Worm (Caenorhabditis elegans) whole organism, late embryonic: ENCODE data around the gene amph-1.

ENCODE experiments used
- C38D4.7 ChIP-seq: fragments of 200-800 bp; sonication (Bioruptor generic); optimal IDR thresholded peaks from 2 replicates; lab custom pipeline; 2018; ENCODE audit warnings: mild to moderate bottlenecking, missing genetic modification characterization, moderate library complexity, missing compliant biosample characterization
- K02D7.2 ChIP-seq: sonication (generic microtip); optimal IDR thresholded peaks from 2 replicates; lab custom pipeline; 2017; ENCODE audit warnings: mild to moderate bottlenecking, missing genetic modification characterization, missing compliant biosample characterization
- T23F11.4 ChIP-seq: fragments of 200-800 bp; sonication (Bioruptor generic); optimal IDR thresholded peaks from 2 replicates; lab custom pipeline; 2018; ENCODE audit warnings: mild to moderate bottlenecking, missing genetic modification characterization, missing compliant biosample characterization
- Y22D7AL.16 ChIP-seq: sonication (generic microtip); optimal IDR thresholded peaks from 2 replicates; lab custom pipeline; 2016; ENCODE audit warnings: missing genetic modification characterization, missing compliant biosample characterization
- ahr-1 ChIP-seq: sonication (generic microtip); optimal IDR thresholded peaks from 2 replicates; lab custom pipeline; 2016; ENCODE audit warnings: missing genetic modification characterization, missing compliant biosample characterization
- ceh-18 ChIP-seq: sonication (generic microtip); optimal IDR thresholded peaks from 2 replicates; lab custom pipeline; 2016; ENCODE audit warnings: missing genetic modification characterization, missing compliant biosample characterization
- ceh-19 ChIP-seq: fragments of 200-800 bp; sonication (Bioruptor generic); optimal IDR thresholded peaks from 2 replicates; lab custom pipeline; 2018; ENCODE audit warnings: mild to moderate bottlenecking, missing genetic modification characterization, missing compliant biosample characterization
- ceh-24 ChIP-seq: sonication (generic microtip); optimal IDR thresholded peaks from 2 replicates; lab custom pipeline; 2016; ENCODE audit warnings: mild to moderate bottlenecking, missing genetic modification characterization, missing compliant biosample characterization
- ceh-31 ChIP-seq: sonication (generic microtip); optimal IDR thresholded peaks from 2 replicates; lab custom pipeline; 2016; ENCODE audit warnings: missing genetic modification characterization, missing compliant biosample characterization
- ceh-34 ChIP-seq: sonication (generic microtip); optimal IDR thresholded peaks from 2 replicates; lab custom pipeline; 2016; ENCODE audit warnings: mild to moderate bottlenecking, missing genetic modification characterization, missing compliant biosample characterization
- ceh-6 ChIP-seq: fragments of 200-800 bp; sonication (Bioruptor generic); optimal IDR thresholded peaks from 2 replicates; lab custom pipeline; 2018; ENCODE audit warnings: mild to moderate bottlenecking, missing genetic modification characterization, missing compliant biosample characterization
- che-1 ChIP-seq: sonication (generic microtip); optimal IDR thresholded peaks from 2 replicates; lab custom pipeline; 2016; ENCODE audit warnings: mild to moderate bottlenecking, missing genetic modification characterization, missing compliant biosample characterization
- elt-2 ChIP-seq: sonication (generic microtip); optimal IDR thresholded peaks from 2 replicates; lab custom pipeline; 2016; ENCODE audit warnings: missing genetic modification reagents, missing genetic modification characterization, missing compliant biosample characterization
- elt-4 ChIP-seq: sonication (generic microtip); optimal IDR thresholded peaks from 2 replicates; lab custom pipeline; 2016; ENCODE audit warnings: missing genetic modification characterization, missing compliant biosample characterization
- fkh-10 ChIP-seq: fragments of 150-350 bp; optimal IDR thresholded peaks from 2 replicates; lab custom pipeline; 2014; ENCODE audit warnings: missing biosample characterization, missing genetic modification reagents, missing genetic modification characterization
- gmeb-2 ChIP-seq: sonication (generic microtip); optimal IDR thresholded peaks from 2 replicates; lab custom pipeline; 2016; ENCODE audit warnings: missing genetic modification characterization, inconsistent platforms, missing compliant biosample characterization
- hlh-30 ChIP-seq: sonication (generic microtip); optimal IDR thresholded peaks from 2 replicates; lab custom pipeline; 2017; ENCODE audit warnings: antibody characterized with exemption, missing genetic modification characterization, missing compliant biosample characterization; ENCODE audit not compliant: insufficient read depth
- hlh-8 ChIP-seq: sonication (generic microtip); optimal IDR thresholded peaks from 2 replicates; lab custom pipeline; 2016; ENCODE audit warnings: missing genotype, missing genetic modification characterization, missing compliant biosample characterization
- lim-6 ChIP-seq: sonication (generic microtip); optimal IDR thresholded peaks from 2 replicates; lab custom pipeline; 2016; ENCODE audit warnings: missing genetic modification characterization, missing compliant biosample characterization
- nhr-11 ChIP-seq: fragments of 150-350 bp; optimal IDR thresholded peaks from 2 replicates; lab custom pipeline; 2014; ENCODE audit warnings: missing biosample characterization, missing genetic modification characterization
- nhr-232 ChIP-seq: sonication (generic microtip); optimal IDR thresholded peaks from 2 replicates; lab custom pipeline; 2016; ENCODE audit warnings: missing genetic modification characterization, missing compliant biosample characterization
- npax-4 ChIP-seq: sonication (generic microtip); optimal IDR thresholded peaks from 2 replicates; lab custom pipeline; 2016; ENCODE audit warnings: missing genetic modification characterization, missing compliant biosample characterization
- odd-2 ChIP-seq: sonication (generic microtip); optimal IDR thresholded peaks from 2 replicates; lab custom pipeline; 2017; ENCODE audit warnings: antibody characterized with exemption, mild to moderate bottlenecking, missing genetic modification characterization, missing compliant biosample characterization
- pat-9 ChIP-seq: fragments of 200-800 bp; sonication (Bioruptor generic); optimal IDR thresholded peaks from 2 replicates; lab custom pipeline; 2018; ENCODE audit warnings: mild to moderate bottlenecking, missing genetic modification characterization, moderate library complexity, missing compliant biosample characterization
- pax-1 ChIP-seq: fragments of 150-350 bp; optimal IDR thresholded peaks from 2 replicates; lab custom pipeline; 2014; ENCODE audit warnings: missing biosample characterization, missing genetic modification characterization
- pha-4 ChIP-seq: fragments of 150-350 bp; optimal IDR thresholded peaks from 2 replicates; lab custom pipeline; 2018; ENCODE audit warnings: missing biosample characterization, missing genetic modification reagents, missing genetic modification characterization
- ref-2 ChIP-seq: sonication (generic microtip); optimal IDR thresholded peaks from 2 replicates; lab custom pipeline; 2016; ENCODE audit warnings: missing genetic modification characterization, missing compliant biosample characterization
- rnt-1 ChIP-seq: sonication (generic microtip); optimal IDR thresholded peaks from 2 replicates; lab custom pipeline; 2016; ENCODE audit warnings: missing genetic modification characterization, missing compliant biosample characterization
- sox-2 ChIP-seq: fragments of 200-800 bp; sonication (Bioruptor generic); IDR thresholded peaks from 2 replicates; pipeline ENCODE4 v1.3.6; 2022; ENCODE audit warnings: missing genetic modification reagents, missing genetic modification characterization, missing compliant biosample characterization
- syd-9 ChIP-seq: sonication (generic microtip); optimal IDR thresholded peaks from 2 replicates; lab custom pipeline; 2016; ENCODE audit warnings: mild to moderate bottlenecking, missing genetic modification characterization, moderate library complexity, missing compliant biosample characterization
- tbx-2 ChIP-seq: sonication (generic microtip); optimal IDR thresholded peaks from 2 replicates; lab custom pipeline; 2016; ENCODE audit warnings: missing genetic modification characterization, missing compliant biosample characterization
- ttx-3 ChIP-seq: sonication (generic microtip); optimal IDR thresholded peaks from 2 replicates; lab custom pipeline; 2016; ENCODE audit warnings: missing genetic modification reagents, missing genetic modification characterization, missing compliant biosample characterization
- unc-3 ChIP-seq, 2 experiments: fragments of 200-800 bp in 1 of 2; sonication (Bioruptor generic) in 1 of 2; sonication (generic microtip) in 1 of 2; conservative IDR thresholded peaks in 1 of 2; optimal IDR thresholded peaks in 1 of 2; 2 replicates each; pipeline versions ENCODE4 v1.3.6 to Lab custom; 2016 to 2022; ENCODE audit warnings: missing compliant biosample characterization in 2 of 2, missing genetic modification characterization in 2 of 2, missing genetic modification reagents in 1 of 2
- unc-42 ChIP-seq: sonication (generic microtip); optimal IDR thresholded peaks from 2 replicates; lab custom pipeline; 2016; ENCODE audit warnings: missing genotype, missing genetic modification characterization, missing compliant biosample characterization
- zip-5 ChIP-seq: sonication (generic microtip); optimal IDR thresholded peaks from 2 replicates; lab custom pipeline; 2016; ENCODE audit warnings: missing genetic modification characterization, missing compliant biosample characterization

The amph-1 gene

ce11 chrIV:9679296-9679695, 31.6 kb upstream of the amph-1 start:
- TF ChIP-seq elt-2 (tag; lab: Kevin White, UChicago) (peak; percentile 86), Y22D7AL.16 (tag; lab: Kevin White, UChicago) (no peak), lim-6 (tag; lab: Kevin White, UChicago) (no peak)

- TF ChIP-seq ceh-24 (no peak), sox-2 (GFP tag; lab: Robert Waterston, UW) (no peak), nhr-232 (tag; lab: Kevin White, UChicago) (no peak), fkh-10 (GFP tag; lab: Kevin White, UChicago) (no peak), odd-2 (tag; lab: Kevin White, UChicago) (no peak), elt-4 (no peak), syd-9 (tag; lab: Kevin White, UChicago) (no peak), npax-4 (tag; lab: Kevin White, UChicago) (no peak), C38D4.7 (GFP tag; lab: Kevin White, UChicago) (no peak), zip-5 (no peak), unc-3 (GFP tag; conservative IDR thresholded peaks at IDR 0.05; lab: Robert Waterston, UW) (no peak), unc-3 (tag; optimal IDR thresholded peaks at IDR 0.05; lab: Kevin White, UChicago) (no peak), ref-2 (no peak), nhr-11 (tag; lab: Kevin White, UChicago) (no peak), hlh-8 (tag; lab: Kevin White, UChicago) (no peak), ahr-1 (tag; lab: Kevin White, UChicago) (no peak), ceh-19 (GFP tag; lab: Kevin White, UChicago) (no peak), rnt-1 (tag; lab: Kevin White, UChicago) (no peak), pax-1 (tag; lab: Kevin White, UChicago) (no peak), ceh-34 (tag; lab: Kevin White, UChicago) (no peak)
These were observed 30.3 kb upstream of the amph-1 start for ce11 chrIV:9678007-9678406.

- TF ChIP-seq ceh-18 (tag; lab: Kevin White, UChicago) (peak; percentile 7), ceh-6 (GFP tag; lab: Kevin White, UChicago) (no peak), unc-42 (tag; lab: Kevin White, UChicago) (peak; percentile 88), che-1 (tag; lab: Kevin White, UChicago) (no peak), ceh-31 (peak; percentile 53), tbx-2 (tag; lab: Kevin White, UChicago) (no peak), pha-4 (no peak), hlh-30 (peak; percentile 45), pat-9 (tag; lab: Kevin White, UChicago) (no peak), elt-2 (tag; lab: Kevin White, UChicago) (peak; percentile 71)
These were observed 29.7 kb upstream of the amph-1 start for ce11 chrIV:9677226-9677992.

- TF ChIP-seq T23F11.4, result no peak
- TF ChIP-seq gmeb-2 (tag; lab: Kevin White, UChicago), result no peak
- no peak for TF ChIP-seq odd-2 (tag; lab: Kevin White, UChicago)
- no peak for TF ChIP-seq K02D7.2 (tag; lab: Kevin White, UChicago)
- peak; percentile 34 for TF ChIP-seq elt-2 (tag; lab: Kevin White, UChicago)
- no peak for TF ChIP-seq ttx-3 (tag; lab: Kevin White, UChicago)
These were observed 28.9 kb upstream of the amph-1 start for ce11 chrIV:9676535-9676934.
